Worm (Caenorhabditis elegans): ENCODE results near the gene Y51H4A.937.

- TF ChIP-seq zfh-2 (GFP tag; conservative IDR thresholded peaks at IDR 0.05), result no peak
- TF ChIP-seq egl-18 (GFP tag; IDR thresholded peaks at IDR 0.05), result no peak
- TF ChIP-seq ama-1 (optimal IDR thresholded peaks at IDR 0.05), result no peak
- no peak for TF ChIP-seq ama-1 (GFP tag; optimal IDR thresholded peaks at IDR 0.05)
- TF ChIP-seq nfya-2 (GFP tag; IDR thresholded peaks at IDR 0.05), result no peak
- no peak for TF ChIP-seq snpc-4 (GFP tag; optimal IDR thresholded peaks at IDR 0.05)
- TF ChIP-seq snpc-4 (tag; optimal IDR thresholded peaks at IDR 0.05), result no peak
Observed at ce11 chrIV:16560971-16561370, 32.5 kb downstream of the Y51H4A.937 start.

All from whole organism, young adult.